Worm (Caenorhabditis elegans): ENCODE measurements around the gene F19C7.3.

F19C7.3 gene

DNA sequence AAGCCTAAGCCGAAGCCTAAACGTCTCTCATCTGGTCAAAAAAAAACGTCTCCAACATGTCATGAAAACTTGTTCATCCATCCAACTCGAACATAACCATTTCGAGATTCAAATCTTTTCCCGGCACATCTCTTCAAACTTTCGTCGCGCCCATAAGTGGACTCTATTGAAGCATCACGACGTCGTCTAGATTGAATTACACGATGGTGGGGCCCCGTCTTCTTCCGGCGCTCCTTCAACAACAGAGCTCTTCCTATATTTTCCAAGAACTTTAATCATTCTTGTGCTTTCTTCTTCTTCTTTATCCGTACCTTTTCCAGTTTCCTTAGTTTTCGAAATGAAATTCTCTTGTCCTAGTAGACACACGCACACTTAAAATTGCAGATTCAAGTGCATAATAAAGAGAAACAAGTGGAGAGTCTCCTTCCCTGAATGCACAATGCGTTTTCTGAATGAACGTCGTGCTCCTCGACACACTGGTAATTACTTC, 28.5 kb upstream of the F19C7.3 start, which contains the start of gene F28E10.1 (continued):
- TF ChIP-seq ceh-44 (GFP tag; IDR thresholded peaks at IDR 0.05) (no peak), nhr-111 (GFP tag; optimal IDR thresholded peaks at IDR 0.05) (no peak), arid-1 (GFP tag; conservative IDR thresholded peaks at IDR 0.05) (no peak)

DNA sequence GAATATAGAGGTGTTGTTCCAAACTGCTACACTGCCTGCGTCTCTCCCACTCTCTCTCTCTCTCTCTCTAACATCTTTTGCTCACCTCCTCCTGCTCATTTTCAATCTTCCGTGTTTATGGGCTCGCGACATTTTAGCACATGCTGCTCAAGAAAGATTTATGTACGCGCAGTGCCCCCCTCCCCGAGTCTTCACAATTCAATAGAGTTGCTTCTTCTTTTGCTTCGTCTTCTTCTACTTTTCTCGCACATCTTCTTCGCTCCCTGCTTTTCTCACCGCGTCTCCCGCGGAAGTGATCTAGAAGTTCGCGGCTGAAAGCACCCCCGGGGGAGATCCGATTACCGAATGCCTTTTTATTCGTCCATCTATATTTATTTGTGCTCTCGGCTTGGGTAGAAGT, 26.3 kb upstream of the F19C7.3 start:
- peak; percentile 62 for TF ChIP-seq fkh-10 (GFP tag; optimal IDR thresholded peaks at IDR 0.05)
- TF ChIP-seq nhr-28 (tag; optimal IDR thresholded peaks at IDR 0.05), result no peak
- no peak for TF ChIP-seq zfp-3 (GFP tag; conservative IDR thresholded peaks at IDR 0.05)
- peak in 1 of 2 experiments; percentile 30 for TF ChIP-seq lsy-2 (tag; optimal IDR thresholded peaks at IDR 0.05)
- TF ChIP-seq hlh-30 (tag; optimal IDR thresholded peaks at IDR 0.05; ENCODE audit: insufficient read depth), result peak; percentile 4
- TF ChIP-seq mes-2 (tag; optimal IDR thresholded peaks at IDR 0.05; ENCODE audit: poor library complexity, severe bottlenecking), result peak; percentile 4
- no peak for TF ChIP-seq zag-1 (tag; optimal IDR thresholded peaks at IDR 0.05)
- TF ChIP-seq ztf-11 (tag; optimal IDR thresholded peaks at IDR 0.05), result no peak
- TF ChIP-seq rbr-2 (tag; optimal IDR thresholded peaks at IDR 0.05), result peak; percentile 45
- TF ChIP-seq set-16 (GFP tag; IDR thresholded peaks at IDR 0.05), result peak; percentile 31; the same call in 1 of the 2 replicates

DNA sequence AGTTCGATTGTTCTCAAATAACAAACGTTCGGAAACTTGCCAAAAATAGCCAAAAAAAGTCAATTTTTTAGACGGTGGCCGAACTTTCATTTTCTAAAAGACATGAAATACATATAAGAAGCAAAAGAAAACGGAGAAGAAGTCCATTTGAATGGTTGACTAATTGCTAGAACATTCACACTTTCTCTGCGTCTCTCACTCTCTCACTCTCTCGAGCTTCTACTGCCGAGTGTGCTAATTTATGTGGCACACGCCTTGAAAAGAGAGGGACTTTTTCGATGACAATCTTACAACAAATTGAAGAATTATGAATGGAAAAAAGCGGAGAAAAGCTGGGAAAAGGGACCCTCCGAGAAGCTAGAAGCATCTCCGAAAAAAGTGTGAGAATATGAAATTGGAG, 22.9 kb upstream of the F19C7.3 start:
- TF ChIP-seq unc-62 (GFP tag; optimal IDR thresholded peaks at IDR 0.05 in 1 of 2) (peak in 1 of 2 experiments; percentile 96), unc-62 (tag; optimal IDR thresholded peaks at IDR 0.05) (no peak), aha-1 (tag) (peak; percentile 74), tag-97 (GFP tag; IDR thresholded peaks at IDR 0.05) (no peak), ctbp-1 (GFP tag; IDR thresholded peaks at IDR 0.05) (no peak), lin-1 (GFP tag; IDR thresholded peaks at IDR 0.05) (no peak), unc-39 (tag; optimal IDR thresholded peaks at IDR 0.05) (no peak), Y105C5A.15 (GFP tag; IDR thresholded peaks at IDR 0.05) (no peak), lin-13 (GFP tag; optimal IDR thresholded peaks at IDR 0.05) (no peak), nhr-10 (tag; optimal IDR thresholded peaks at IDR 0.05) (no peak), mdl-1 (tag; optimal IDR thresholded peaks at IDR 0.05) (no peak), hlh-30 (tag; optimal IDR thresholded peaks at IDR 0.05; ENCODE audit: insufficient read depth) (no peak), zip-11 (GFP tag; IDR thresholded peaks at IDR 0.05) (no peak), unc-130 (GFP tag; optimal IDR thresholded peaks at IDR 0.05) (no peak), dmd-9 (GFP tag; IDR thresholded peaks at IDR 0.05) (no peak), jun-1 (tag; optimal IDR thresholded peaks at IDR 0.05) (no peak), hmg-1.1 (GFP tag; IDR thresholded peaks at IDR 0.05) (0 out of 2 replicates have a peak, but pooled peaks have one; percentile 33), ZK546.5 (tag; optimal IDR thresholded peaks at IDR 0.05) (no peak), hif-1 (tag; optimal IDR thresholded peaks at IDR 0.05) (no peak), rbr-2 (tag; optimal IDR thresholded peaks at IDR 0.05) (no peak), mdt-29 (GFP tag; IDR thresholded peaks at IDR 0.05) (no peak), Y75B8A.6 (GFP tag; IDR thresholded peaks at IDR 0.05) (no peak), pha-4 (GFP tag; IDR thresholded peaks at IDR 0.05) (no peak), pha-4 (tag; optimal IDR thresholded peaks at IDR 0.05) (no peak), ceh-82 (tag; optimal IDR thresholded peaks at IDR 0.05) (no peak)

DNA sequence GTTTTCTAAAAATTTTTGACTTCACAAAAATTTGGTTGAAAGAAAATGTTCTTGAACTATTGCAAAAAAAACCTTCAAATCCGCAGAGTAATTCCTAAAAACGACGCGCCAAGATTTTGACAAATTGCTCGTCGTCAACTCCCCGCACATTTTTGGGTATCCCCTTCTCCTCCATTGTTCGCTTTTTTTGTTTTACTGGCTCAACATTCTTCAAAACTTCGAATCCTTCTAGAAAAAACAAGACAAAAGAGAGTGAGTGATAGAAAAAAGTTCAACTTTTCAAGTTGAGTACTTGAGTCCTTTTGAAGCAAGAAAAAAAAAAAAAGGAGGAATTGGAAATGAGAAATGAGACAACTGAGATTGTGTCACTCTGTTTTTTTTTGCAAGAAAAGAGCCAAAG, 20.1 kb upstream of the F19C7.3 start:
- no peak for TF ChIP-seq sdz-12 (GFP tag; optimal IDR thresholded peaks at IDR 0.05)
- TF ChIP-seq unc-62 (GFP tag; optimal IDR thresholded peaks at IDR 0.05 in 1 of 2), result peak in 1 of 2 experiments; percentile 89
- TF ChIP-seq unc-62 (tag; optimal IDR thresholded peaks at IDR 0.05), result no peak
- TF ChIP-seq nhr-6 (tag; optimal IDR thresholded peaks at IDR 0.05), result no peak
- TF ChIP-seq daf-19 (GFP tag; conservative IDR thresholded peaks at IDR 0.05), result no peak
- 0 out of 2 replicates have a peak, but pooled peaks have one; percentile 28 for TF ChIP-seq ceh-20 (GFP tag; IDR thresholded peaks at IDR 0.05)
- TF ChIP-seq aha-1 (tag), result peak; percentile 53
- peak in 1 of 2 experiments; percentile 37 for TF ChIP-seq lsy-2 (tag; optimal IDR thresholded peaks at IDR 0.05)
- no peak for TF ChIP-seq F37D6.2 (tag; optimal IDR thresholded peaks at IDR 0.05)
